Worm (Caenorhabditis elegans) whole organism, mixed stage, embryonic: ENCODE results near the gene T28A11.20.

Experiments used
- M03D4.4 ChIP-seq: sonication (generic microtip); optimal IDR thresholded peaks from 2 replicates; lab custom pipeline; 2017; ENCODE audit warnings: mild to moderate bottlenecking, missing genetic modification characterization, missing compliant biosample characterization
- bed-3 ChIP-seq: fragments of 200-800 bp; sonication (Bioruptor generic); optimal IDR thresholded peaks from 3 replicates; lab custom pipeline; 2018; ENCODE audit warnings: mild to moderate bottlenecking, missing genetic modification characterization, moderate library complexity, missing compliant biosample characterization
- blmp-1 ChIP-seq: fragments of 150-350 bp; optimal IDR thresholded peaks from 2 replicates; lab custom pipeline; 2014; ENCODE audit warnings: missing biosample characterization, missing genetic modification characterization
- ceh-39 ChIP-seq: fragments of 150-350 bp; optimal IDR thresholded peaks from 2 replicates; lab custom pipeline; 2014; ENCODE audit warnings: missing biosample characterization, missing genetic modification characterization
- ceh-43 ChIP-seq: fragments of 200-800 bp; sonication (Bioruptor generic); optimal IDR thresholded peaks from 2 replicates; lab custom pipeline; 2018; ENCODE audit warnings: mild to moderate bottlenecking, missing genetic modification characterization, moderate library complexity, missing compliant biosample characterization
- ceh-83 ChIP-seq: fragments of 200-800 bp; sonication (Bioruptor generic); optimal IDR thresholded peaks from 2 replicates; lab custom pipeline; 2018; ENCODE audit warnings: mild to moderate bottlenecking, missing genetic modification characterization, missing compliant biosample characterization
- ces-1 ChIP-seq: fragments of 150-350 bp; optimal IDR thresholded peaks from 2 replicates; lab custom pipeline; 2014; ENCODE audit warnings: missing biosample characterization, missing genetic modification reagents, missing genetic modification characterization
- cnd-1 ChIP-seq: fragments of 200-800 bp; sonication (Bioruptor generic); optimal IDR thresholded peaks from 2 replicates; lab custom pipeline; 2018; ENCODE audit warnings: mild to moderate bottlenecking, missing genetic modification characterization, missing compliant biosample characterization
- drap-1 ChIP-seq: fragments of 200-800 bp; sonication (Bioruptor generic); optimal IDR thresholded peaks from 3 replicates; lab custom pipeline; 2018; ENCODE audit warnings: mild to moderate bottlenecking, missing genetic modification characterization, missing compliant biosample characterization
- elt-1 ChIP-seq: sonication (generic microtip); optimal IDR thresholded peaks from 2 replicates; lab custom pipeline; 2017; ENCODE audit warnings: missing genetic modification characterization, mild to moderate bottlenecking, missing compliant biosample characterization, antibody characterized with exemption, moderate library complexity, borderline replicate concordance; ENCODE audit not compliant: insufficient read depth
- elt-3 ChIP-seq: fragments of 150-350 bp; optimal IDR thresholded peaks from 2 replicates; lab custom pipeline; 2014; ENCODE audit warnings: missing biosample characterization, missing genetic modification characterization
- flh-1 ChIP-seq: fragments of 200-800 bp; sonication (Bioruptor generic); optimal IDR thresholded peaks from 2 replicates; lab custom pipeline; 2018; ENCODE audit warnings: mild to moderate bottlenecking, missing genetic modification characterization, moderate library complexity, missing compliant biosample characterization
- ham-2 ChIP-seq: fragments of 200-800 bp; sonication (Bioruptor generic); optimal IDR thresholded peaks from 2 replicates; lab custom pipeline; 2018; ENCODE audit warnings: mild to moderate bottlenecking, missing genetic modification characterization, missing compliant biosample characterization
- hlh-1 ChIP-seq: fragments of 150-350 bp; optimal IDR thresholded peaks from 2 replicates; lab custom pipeline; 2014; ENCODE audit warnings: missing biosample characterization, missing genetic modification reagents, missing genetic modification characterization
- lin-32 ChIP-seq: fragments of 200-800 bp; sonication (Bioruptor generic); optimal IDR thresholded peaks from 2 replicates; lab custom pipeline; 2018; ENCODE audit warnings: mild to moderate bottlenecking, missing genetic modification characterization, missing compliant biosample characterization
- mab-5 ChIP-seq: fragments of 150-350 bp; optimal IDR thresholded peaks from 2 replicates; lab custom pipeline; 2014; ENCODE audit warnings: missing biosample characterization, missing genetic modification characterization
- mls-2 ChIP-seq: sonication (generic microtip); optimal IDR thresholded peaks from 2 replicates; lab custom pipeline; 2016; ENCODE audit warnings: mild to moderate bottlenecking, missing genetic modification characterization, moderate library complexity, missing compliant biosample characterization
- nhr-12 ChIP-seq: fragments of 150-350 bp; optimal IDR thresholded peaks from 2 replicates; lab custom pipeline; 2014; ENCODE audit warnings: missing biosample characterization, missing genetic modification characterization
- nhr-2 ChIP-seq: fragments of 150-350 bp; optimal IDR thresholded peaks from 2 replicates; lab custom pipeline; 2014; ENCODE audit warnings: missing biosample characterization, missing genetic modification characterization
- nhr-237 ChIP-seq: fragments of 150-350 bp; optimal IDR thresholded peaks from 2 replicates; lab custom pipeline; 2014; ENCODE audit warnings: missing biosample characterization, missing genetic modification characterization
- nhr-28 ChIP-seq: fragments of 150-350 bp; optimal IDR thresholded peaks from 2 replicates; lab custom pipeline; 2014; ENCODE audit warnings: missing biosample characterization, missing genetic modification characterization
- nhr-76 ChIP-seq: sonication (generic microtip); optimal IDR thresholded peaks from 2 replicates; lab custom pipeline; 2017; ENCODE audit warnings: missing biosample characterization, missing genetic modification characterization
- pha-4 ChIP-seq: fragments of 150-350 bp; optimal IDR thresholded peaks from 2 replicates; lab custom pipeline; 2018; ENCODE audit warnings: missing biosample characterization, missing genetic modification reagents, missing genetic modification characterization
- sem-2 ChIP-seq: fragments of 200-800 bp; sonication (Bioruptor generic); optimal IDR thresholded peaks from 2 replicates; lab custom pipeline; 2018; ENCODE audit warnings: mild to moderate bottlenecking, missing genetic modification characterization, missing compliant biosample characterization
- sptf-1 ChIP-seq: sonication (generic microtip); optimal IDR thresholded peaks from 2 replicates; lab custom pipeline; 2017; ENCODE audit warnings: mild to moderate bottlenecking, missing genetic modification characterization, moderate library complexity, missing compliant biosample characterization
- tbx-8 ChIP-seq: fragments of 200-800 bp; sonication (Bioruptor generic); optimal IDR thresholded peaks from 2 replicates; lab custom pipeline; 2018; ENCODE audit warnings: mild to moderate bottlenecking, missing genetic modification characterization, moderate library complexity, missing compliant biosample characterization
- unc-120 ChIP-seq: sonication (generic microtip); optimal IDR thresholded peaks from 2 replicates; lab custom pipeline; 2017; ENCODE audit warnings: missing genetic modification characterization, missing compliant biosample characterization; ENCODE audit not compliant: poor library complexity, severe bottlenecking
- unc-39 ChIP-seq: fragments of 150-350 bp; optimal IDR thresholded peaks from 2 replicates; lab custom pipeline; 2014; ENCODE audit warnings: missing biosample characterization, missing genetic modification characterization
- zip-8 ChIP-seq: fragments of 150-350 bp; optimal IDR thresholded peaks from 2 replicates; lab custom pipeline; 2014; ENCODE audit warnings: missing biosample characterization, missing genetic modification characterization

Gene T28A11.20

DNA sequence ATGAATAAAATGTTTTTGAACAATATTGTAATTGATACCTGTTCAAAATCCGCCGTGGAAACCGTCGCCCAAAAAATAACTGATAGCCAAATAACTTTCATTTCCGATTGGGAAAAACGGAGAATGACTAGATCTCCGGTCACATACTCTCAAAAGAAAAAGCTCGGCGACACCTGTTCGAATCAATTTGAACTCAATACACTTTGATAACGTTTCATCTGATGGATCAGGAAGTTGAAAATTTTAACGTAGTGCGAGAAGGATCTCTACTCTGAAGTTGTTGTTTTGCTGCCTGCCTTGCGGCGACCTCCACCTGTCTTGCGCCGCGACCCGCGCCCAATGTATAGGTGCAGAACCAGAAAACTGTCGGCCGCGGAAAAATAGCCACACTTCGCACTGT lies at the start of gene T28A11.20:
TSS of gene T28A11.20 (minus strand) at position 101 of the 400 bp plus-strand sequence.
- TF ChIP-seq hlh-1 (no peak), mls-2 (no peak), M03D4.4 (tag; lab: Kevin White, UChicago) (no peak), ces-1 (no peak), drap-1 (GFP tag; lab: Kevin White, UChicago) (no peak), elt-1 (tag; lab: Kevin White, UChicago) (no peak), nhr-237 (tag; lab: Kevin White, UChicago) (no peak), elt-3 (tag; lab: Kevin White, UChicago) (no peak), unc-120 (tag; lab: Kevin White, UChicago) (no peak), bed-3 (no peak), nhr-76 (tag; lab: Kevin White, UChicago) (no peak), ham-2 (no peak), unc-39 (tag; lab: Kevin White, UChicago) (no peak), sem-2 (GFP tag; lab: Kevin White, UChicago) (no peak), pha-4 (no peak), blmp-1 (tag; lab: Kevin White, UChicago) (no peak)

DNA sequence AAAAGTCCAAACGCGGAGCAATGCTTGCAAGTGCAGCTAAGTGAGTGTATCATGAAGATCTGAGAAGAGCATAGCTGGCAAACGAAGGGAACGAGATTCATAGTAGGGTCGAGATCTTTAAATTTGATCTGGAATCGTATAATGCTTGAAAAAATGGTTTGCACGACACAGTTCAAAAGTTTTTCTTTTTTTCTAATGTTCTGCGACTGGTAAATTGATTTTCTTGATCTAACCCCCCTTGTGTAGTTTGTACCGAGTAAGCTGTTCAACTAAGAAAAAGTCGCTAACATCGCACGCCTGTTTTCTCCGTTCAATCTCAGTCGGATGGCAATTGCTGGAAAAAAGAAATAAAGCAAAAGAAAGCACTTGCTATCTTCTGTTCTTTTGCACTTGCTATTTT lies 47.4 kb upstream of the T28A11.20 start, which contains the start of gene C17B7.14:
TSS of gene C17B7.14 (minus strand) at position 101 of the 400 bp plus-strand sequence.
- TF ChIP-seq nhr-237 (tag; lab: Kevin White, UChicago), result no peak
- TF ChIP-seq M03D4.4 (tag; lab: Kevin White, UChicago), result no peak
- TF ChIP-seq blmp-1 (tag; lab: Kevin White, UChicago), result no peak
- no peak for TF ChIP-seq nhr-76 (tag; lab: Kevin White, UChicago)
- TF ChIP-seq, all 35 proteins: peak for 0

- TF ChIP-seq nhr-28 (tag; lab: Kevin White, UChicago) (no peak), ceh-39 (tag; lab: Kevin White, UChicago) (no peak), pha-4 (no peak), mab-5 (tag; lab: Kevin White, UChicago) (no peak), mls-2 (no peak), drap-1 (GFP tag; lab: Kevin White, UChicago) (no peak), unc-39 (tag; lab: Kevin White, UChicago) (no peak), tbx-8 (no peak), sptf-1 (no peak), blmp-1 (tag; lab: Kevin White, UChicago) (no peak), ces-1 (no peak), bed-3 (no peak), lin-32 (GFP tag; lab: Kevin White, UChicago) (no peak), flh-1 (GFP tag; lab: Kevin White, UChicago) (no peak)
- TF ChIP-seq, all 35 proteins: peak for 0
These were observed 46.9 kb upstream of the T28A11.20 start, which contains the start of gene F35F10.14 for ce11 chrV:3320005-3320404. Gene F35F10.14 (minus strand): TSS chrV:3320105.

ce11 chrV:3318975-3319374 lies 45.9 kb upstream of the T28A11.20 start, which contains the start of gene F35F10.13:
Gene F35F10.13 (minus strand): TSS chrV:3319075.
- TF ChIP-seq ceh-43 (GFP tag; lab: Kevin White, UChicago) (no peak), zip-8 (tag; lab: Kevin White, UChicago) (no peak), sem-2 (GFP tag; lab: Kevin White, UChicago) (no peak), nhr-237 (tag; lab: Kevin White, UChicago) (no peak), ceh-83 (no peak), nhr-76 (tag; lab: Kevin White, UChicago) (no peak), unc-120 (tag; lab: Kevin White, UChicago) (no peak), nhr-28 (tag; lab: Kevin White, UChicago) (no peak), nhr-2 (tag; lab: Kevin White, UChicago) (no peak), cnd-1 (no peak), drap-1 (GFP tag; lab: Kevin White, UChicago) (no peak), nhr-12 (tag; lab: Kevin White, UChicago) (no peak), mab-5 (tag; lab: Kevin White, UChicago) (no peak)

DNA sequence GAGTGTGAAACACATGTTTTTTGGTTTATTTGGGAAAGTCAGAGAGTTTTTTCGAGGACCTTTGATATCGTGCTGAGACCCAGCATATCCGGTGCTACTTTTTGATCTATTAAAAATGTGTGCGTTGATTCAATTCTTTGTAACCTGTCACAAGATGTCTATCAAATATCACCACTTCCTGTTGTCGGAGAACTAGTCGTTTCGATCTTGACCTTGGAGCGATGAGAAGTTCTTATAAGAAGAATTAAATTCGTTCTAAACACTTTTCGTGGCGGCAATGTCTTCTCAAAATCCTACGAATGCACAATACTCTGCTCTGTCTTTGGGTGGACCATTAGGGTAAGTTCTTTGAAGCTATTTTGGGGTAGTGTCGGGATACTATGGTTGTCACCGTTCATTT lies 43.1 kb upstream of the T28A11.20 start, which contains the start of gene F35F10.1:
TSS of gene F35F10.1 (plus strand) at position 200 of the 400 bp plus-strand sequence.
- TF ChIP-seq bed-3 (no peak), nhr-12 (tag; lab: Kevin White, UChicago) (no peak), cnd-1 (no peak), elt-1 (tag; lab: Kevin White, UChicago) (no peak), sem-2 (GFP tag; lab: Kevin White, UChicago) (no peak), mab-5 (tag; lab: Kevin White, UChicago) (no peak), nhr-2 (tag; lab: Kevin White, UChicago) (no peak), pha-4 (no peak), M03D4.4 (tag; lab: Kevin White, UChicago) (no peak), unc-39 (tag; lab: Kevin White, UChicago) (no peak)
